Worm (Caenorhabditis elegans): ENCODE results near the gene ska-3.

The ska-3 gene

ce11 chrIII:5634509-5634908 is 44.3 kb downstream of the ska-3 start:
- TF ChIP-seq nhr-23 (tag; optimal IDR thresholded peaks at IDR 0.05): no peak
- no peak for TF ChIP-seq snpc-4 (tag; optimal IDR thresholded peaks at IDR 0.05)
- TF ChIP-seq unc-55 (GFP tag; optimal IDR thresholded peaks at IDR 0.05): peak; percentile 11
- peak in 1 of 2 experiments; percentile 29 for TF ChIP-seq lsy-2 (tag; optimal IDR thresholded peaks at IDR 0.05)
- TF ChIP-seq C34F6.9 (tag; optimal IDR thresholded peaks at IDR 0.05): peak; percentile 2
- TF ChIP-seq blmp-1 (tag; optimal IDR thresholded peaks at IDR 0.05; ENCODE audit: insufficient read depth): no peak

ce11 chrIII:5632426-5632976 is 46.3 kb downstream of the ska-3 start:
- TF ChIP-seq sma-9 (GFP tag; optimal IDR thresholded peaks at IDR 0.05) (peak; percentile 57), sma-9 (tag; optimal IDR thresholded peaks at IDR 0.05) (no peak), unc-55 (GFP tag; optimal IDR thresholded peaks at IDR 0.05) (peak; percentile 54), egl-27 (tag; optimal IDR thresholded peaks at IDR 0.05) (no peak), nhr-129 (tag; optimal IDR thresholded peaks at IDR 0.05) (peak; percentile 1), nhr-77 (tag; optimal IDR thresholded peaks at IDR 0.05) (no peak), ztf-11 (tag; optimal IDR thresholded peaks at IDR 0.05) (no peak), nhr-25 (tag; optimal IDR thresholded peaks at IDR 0.05) (no peak), ceh-82 (tag; optimal IDR thresholded peaks at IDR 0.05) (no peak), sem-4 (tag; optimal IDR thresholded peaks at IDR 0.05) (no peak), lsy-2 (tag; optimal IDR thresholded peaks at IDR 0.05) (peak in 1 of 2 experiments; percentile 10), lin-39 (tag; optimal IDR thresholded peaks at IDR 0.05) (no peak), Y55F3AM.14 (GFP tag; optimal IDR thresholded peaks at IDR 0.05) (no peak), R02D3.7 (tag; optimal IDR thresholded peaks at IDR 0.05) (no peak), C34F6.9 (tag; optimal IDR thresholded peaks at IDR 0.05) (peak; percentile 47), zag-1 (tag; optimal IDR thresholded peaks at IDR 0.05) (peak; percentile 23), dmd-4 (tag; optimal IDR thresholded peaks at IDR 0.05) (no peak), mbf-1 (tag; optimal IDR thresholded peaks at IDR 0.05) (no peak), snpc-4 (tag; optimal IDR thresholded peaks at IDR 0.05) (peak; percentile 91), mdl-1 (tag; optimal IDR thresholded peaks at IDR 0.05) (peak in 1 of 2 experiments; percentile 12), lin-13 (GFP tag; optimal IDR thresholded peaks at IDR 0.05) (peak; percentile 38), unc-62 (GFP tag; optimal IDR thresholded peaks at IDR 0.05) (no peak), ztf-4 (tag; optimal IDR thresholded peaks at IDR 0.05) (peak; percentile 2), mab-5 (tag; optimal IDR thresholded peaks at IDR 0.05) (no peak), elt-1 (tag; optimal IDR thresholded peaks at IDR 0.05) (no peak), lin-11 (tag; optimal IDR thresholded peaks at IDR 0.05) (no peak), crh-2 (tag; optimal IDR thresholded peaks at IDR 0.05) (no peak), aly-2 (tag; optimal IDR thresholded peaks at IDR 0.05) (no peak), nhr-12 (tag; optimal IDR thresholded peaks at IDR 0.05) (no peak)

ce11 chrIII:5630350-5630749 is 48.5 kb downstream of the ska-3 start:
- TF ChIP-seq blmp-1 (tag; optimal IDR thresholded peaks at IDR 0.05; ENCODE audit: insufficient read depth) (no peak), zag-1 (tag; optimal IDR thresholded peaks at IDR 0.05) (no peak), nhr-129 (tag; optimal IDR thresholded peaks at IDR 0.05) (peak; percentile 33)

- TF ChIP-seq nhr-10 (tag; optimal IDR thresholded peaks at IDR 0.05) (no peak), nhr-129 (tag; optimal IDR thresholded peaks at IDR 0.05) (peak; percentile 12), unc-39 (tag; optimal IDR thresholded peaks at IDR 0.05) (no peak), skn-1 (tag; optimal IDR thresholded peaks at IDR 0.05) (no peak), F13H6.1 (tag; optimal IDR thresholded peaks at IDR 0.05) (peak; percentile 38), unc-62 (GFP tag; optimal IDR thresholded peaks at IDR 0.05) (no peak), alr-1 (tag; optimal IDR thresholded peaks at IDR 0.05) (no peak), sma-9 (GFP tag; optimal IDR thresholded peaks at IDR 0.05) (peak; percentile 54), sma-9 (tag; optimal IDR thresholded peaks at IDR 0.05) (no peak)
These were observed 49.6 kb downstream of the ska-3 start for ce11 chrIII:5629225-5629624.

Data from whole organism, L2 larva.